Fruit fly (Drosophila melanogaster): ENCODE measurements around the gene Hsc70-2.

Hsc70-2 gene

DNA sequence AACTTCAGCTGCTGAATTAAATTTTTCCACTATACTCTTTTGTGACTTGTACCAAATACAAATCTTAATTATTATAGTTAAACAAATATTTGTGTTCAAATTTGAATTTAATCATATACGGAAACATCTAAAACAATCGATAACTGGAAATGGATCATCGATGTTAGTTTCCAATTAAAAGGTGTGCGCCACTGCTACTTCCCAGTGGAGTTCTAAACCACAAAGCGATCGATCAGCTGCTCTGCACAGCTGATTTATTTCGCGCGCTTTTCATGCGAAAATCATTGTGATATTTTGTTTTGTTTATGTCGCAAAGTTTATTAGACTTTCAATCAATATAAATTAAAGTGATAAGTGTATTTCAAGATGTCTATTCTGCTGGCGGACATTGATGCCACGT is 43.8 kb downstream of the Hsc70-2 start, which contains the start of gene timeout (continued):
- TF ChIP-seq Abd-B (GFP tag; optimal IDR thresholded peaks at IDR 0.05) (peak; percentile 4), CG6813 (GFP tag; optimal IDR thresholded peaks at IDR 0.05) (no peak), Kr (GFP tag; optimal IDR thresholded peaks at IDR 0.05) (no peak), lola (GFP tag; optimal IDR thresholded peaks at IDR 0.05) (no peak), CG17912 (GFP tag; optimal IDR thresholded peaks at IDR 0.05) (no peak), ERR (GFP tag; optimal IDR thresholded peaks at IDR 0.05) (no peak), CG15073 (GFP tag; optimal IDR thresholded peaks at IDR 0.05) (no peak), CG11247 (GFP tag; IDR thresholded peaks at IDR 0.05) (no peak), Aef1 (GFP tag; IDR thresholded peaks at IDR 0.05) (no peak), run (tag; optimal IDR thresholded peaks at IDR 0.05) (no peak), Deaf1 (tag; optimal IDR thresholded peaks at IDR 0.05) (no peak), Hmr (GFP tag; optimal IDR thresholded peaks at IDR 0.05) (no peak), unc-4 (GFP tag; IDR thresholded peaks at IDR 0.05; ENCODE audit: partially characterized antibody) (peak; percentile 73), Ets65A (GFP tag) (no peak), CG4424 (GFP tag; optimal IDR thresholded peaks at IDR 0.05) (no peak), CG13296 (GFP tag; optimal IDR thresholded peaks at IDR 0.05) (no peak), CG11085 (GFP tag; IDR thresholded peaks at IDR 0.05) (no peak), bowl (GFP tag; IDR thresholded peaks at IDR 0.05) (no peak), CG3995 (GFP tag; optimal IDR thresholded peaks at IDR 0.05) (peak; percentile 27), GATAe (GFP tag; conservative IDR thresholded peaks at IDR 0.05) (no peak), CG6654 (GFP tag; optimal IDR thresholded peaks at IDR 0.05) (no peak), Rx (GFP tag; IDR thresholded peaks at IDR 0.05) (no peak), CG18764 (GFP tag; optimal IDR thresholded peaks at IDR 0.05) (no peak), Xrp1 (GFP tag; IDR thresholded peaks at IDR 0.05) (no peak), kni (GFP tag; optimal IDR thresholded peaks at IDR 0.05) (no peak), CG12659 (GFP tag; optimal IDR thresholded peaks at IDR 0.05) (no peak), Ada2b (GFP tag; IDR thresholded peaks at IDR 0.05) (no peak), Xbp1 (GFP tag; optimal IDR thresholded peaks at IDR 0.05) (no peak), gcm2 (GFP tag; optimal IDR thresholded peaks at IDR 0.05) (no peak), CG4820 (GFP tag; optimal IDR thresholded peaks at IDR 0.05) (no peak), jumu (GFP tag; optimal IDR thresholded peaks at IDR 0.05) (no peak), Blimp-1 (GFP tag; optimal IDR thresholded peaks at IDR 0.05) (no peak), CG7556 (GFP tag; optimal IDR thresholded peaks at IDR 0.05) (no peak), CG5180 (GFP tag; optimal IDR thresholded peaks at IDR 0.05) (no peak), eyg (GFP tag; optimal IDR thresholded peaks at IDR 0.05) (no peak), vvl (GFP tag; IDR thresholded peaks at IDR 0.05) (peak; percentile 88), Fer2 (tag; optimal IDR thresholded peaks at IDR 0.05) (no peak), ken (GFP tag; IDR thresholded peaks at IDR 0.05) (no peak), dm (GFP tag; optimal IDR thresholded peaks at IDR 0.05) (no peak), nom (GFP tag; optimal IDR thresholded peaks at IDR 0.05) (no peak), HLHmδ (GFP tag; optimal IDR thresholded peaks at IDR 0.05) (no peak), odd (GFP tag; optimal IDR thresholded peaks at IDR 0.05) (no peak), CG8924 (tag; optimal IDR thresholded peaks at IDR 0.05) (no peak), CG31441 (GFP tag; IDR thresholded peaks at IDR 0.05) (no peak), Dek (tag; optimal IDR thresholded peaks at IDR 0.05) (no peak), kah (GFP tag; optimal IDR thresholded peaks at IDR 0.05) (no peak), Poxn (GFP tag; IDR thresholded peaks at IDR 0.05) (no peak), CG12744 (GFP tag; optimal IDR thresholded peaks at IDR 0.05) (no peak), CG4404 (GFP tag; IDR thresholded peaks at IDR 0.05) (no peak), ac (GFP tag; optimal IDR thresholded peaks at IDR 0.05) (no peak), CG2202 (tag; optimal IDR thresholded peaks at IDR 0.05) (no peak), ase (GFP tag; IDR thresholded peaks at IDR 0.05) (no peak)

All from whole organism, embryonic.